Worm (Caenorhabditis elegans) whole organism, mixed stage, embryonic: ENCODE data around the gene Y4C6B.2.
"Not testable (repeated sequence)": the region's sequence is repeated elsewhere in the genome, so short reads cannot be mapped to it uniquely, and the experiment has no call there.

ENCODE experiments used
- cnd-1 ChIP-seq: fragments of 200-800 bp; sonication (Bioruptor generic); optimal IDR thresholded peaks from 2 replicates; lab custom pipeline; 2018; ENCODE audit warnings: mild to moderate bottlenecking, missing genetic modification characterization, missing compliant biosample characterization
- elt-3 ChIP-seq: fragments of 150-350 bp; optimal IDR thresholded peaks from 2 replicates; lab custom pipeline; 2014; ENCODE audit warnings: missing biosample characterization, missing genetic modification characterization
- flh-1 ChIP-seq: fragments of 200-800 bp; sonication (Bioruptor generic); optimal IDR thresholded peaks from 2 replicates; lab custom pipeline; 2018; ENCODE audit warnings: mild to moderate bottlenecking, missing genetic modification characterization, moderate library complexity, missing compliant biosample characterization
- hlh-1 ChIP-seq: fragments of 150-350 bp; optimal IDR thresholded peaks from 2 replicates; lab custom pipeline; 2014; ENCODE audit warnings: missing biosample characterization, missing genetic modification reagents, missing genetic modification characterization
- mep-1 ChIP-seq: fragments of 150-350 bp; optimal IDR thresholded peaks from 2 replicates; lab custom pipeline; 2017; ENCODE audit warnings: missing biosample characterization, missing genetic modification reagents, missing genetic modification characterization, inconsistent platforms
- nhr-76 ChIP-seq: sonication (generic microtip); optimal IDR thresholded peaks from 2 replicates; lab custom pipeline; 2017; ENCODE audit warnings: missing biosample characterization, missing genetic modification characterization
- pha-4 ChIP-seq: fragments of 150-350 bp; optimal IDR thresholded peaks from 2 replicates; lab custom pipeline; 2018; ENCODE audit warnings: missing biosample characterization, missing genetic modification reagents, missing genetic modification characterization
- sptf-1 ChIP-seq: sonication (generic microtip); optimal IDR thresholded peaks from 2 replicates; lab custom pipeline; 2017; ENCODE audit warnings: mild to moderate bottlenecking, missing genetic modification characterization, moderate library complexity, missing compliant biosample characterization
- tbx-8 ChIP-seq: fragments of 200-800 bp; sonication (Bioruptor generic); optimal IDR thresholded peaks from 2 replicates; lab custom pipeline; 2018; ENCODE audit warnings: mild to moderate bottlenecking, missing genetic modification characterization, moderate library complexity, missing compliant biosample characterization
- unc-39 ChIP-seq: fragments of 150-350 bp; optimal IDR thresholded peaks from 2 replicates; lab custom pipeline; 2014; ENCODE audit warnings: missing biosample characterization, missing genetic modification characterization

- not testable (repeated sequence) for TF ChIP-seq unc-39 (tag; lab: Kevin White, UChicago); hlh-1 (tag; lab: Kevin White, UChicago); pha-4; elt-3 (tag; lab: Kevin White, UChicago); sptf-1; nhr-76 (tag; lab: Kevin White, UChicago); flh-1 (GFP tag; lab: Kevin White, UChicago); tbx-8 (GFP tag; lab: Kevin White, UChicago); mep-1 (tag; lab: Kevin White, UChicago); cnd-1 (tag; lab: Kevin White, UChicago)
These were observed 11.3 kb downstream of the Y4C6B.2 start, which contains the start of gene gba-4 for ce11 chrIV:5350480-5351193.
